Fruit fly (Drosophila melanogaster) whole organism, prepupa: ENCODE results near the gene CG12096.

ENCODE experiments used
- Blimp-1 ChIP-seq: fragments of 200-800 bp; sonication (Bioruptor generic); optimal IDR thresholded peaks from 3 replicates; lab custom pipeline; 2017; ENCODE audit warnings: missing biosample characterization, missing genetic modification characterization, mild to moderate bottlenecking, moderate library complexity, missing genetic modification reagents
- CG10669 ChIP-seq: fragments of 200-800 bp; sonication (Bioruptor generic); optimal IDR thresholded peaks from 3 replicates; lab custom pipeline; 2018; ENCODE audit warnings: missing biosample characterization, mild to moderate bottlenecking, missing genetic modification characterization, moderate library complexity
- CG11294 ChIP-seq: fragments of 200-800 bp; sonication (Bioruptor generic); IDR thresholded peaks from 2 replicates; pipeline ENCODE4 v1.3.6; 2022; ENCODE audit warnings: missing biosample characterization, missing genetic modification characterization
- CG11902 ChIP-seq: fragments of 200-800 bp; sonication (Bioruptor generic); optimal IDR thresholded peaks from 3 replicates; lab custom pipeline; 2016; ENCODE audit warnings: missing biosample characterization, missing genetic modification characterization
- CG15336 ChIP-seq: fragments of 200-800 bp; sonication (Bioruptor generic); IDR thresholded peaks from 2 replicates; pipeline ENCODE4 v1.3.6; 2022; ENCODE audit warnings: missing biosample characterization, missing genetic modification characterization
- CG16779 ChIP-seq: fragments of 200-800 bp; sonication (Bioruptor generic); optimal IDR thresholded peaks from 3 replicates; lab custom pipeline; 2017; ENCODE audit warnings: missing biosample characterization, mild to moderate bottlenecking, missing genetic modification characterization
- CG3032 ChIP-seq: fragments of 200-800 bp; optimal IDR thresholded peaks from 2 replicates; lab custom pipeline; 2019; ENCODE audit warnings: missing biosample characterization, mild to moderate bottlenecking, missing genetic modification characterization, moderate library complexity
- CG31627 ChIP-seq: fragments of 200-800 bp; sonication (Bioruptor generic); optimal IDR thresholded peaks from 3 replicates; lab custom pipeline; 2016; ENCODE audit warnings: missing biosample characterization, missing genetic modification characterization
- CG34406 ChIP-seq: fragments of 200-800 bp; sonication (Bioruptor generic); optimal IDR thresholded peaks from 3 replicates; lab custom pipeline; 2016; ENCODE audit warnings: missing biosample characterization, missing genetic modification characterization
- CG3919 ChIP-seq: fragments of 200-800 bp; sonication (Bioruptor generic); optimal IDR thresholded peaks from 3 replicates; lab custom pipeline; 2016; ENCODE audit warnings: missing biosample characterization, missing genetic modification characterization
- CG6163 ChIP-seq: fragments of 200-800 bp; sonication (Bioruptor generic); IDR thresholded peaks from 3 replicates; pipeline ENCODE4 v1.3.6; 2022; ENCODE audit warnings: missing biosample characterization, missing genetic modification characterization
- CG6276 ChIP-seq: fragments of 200-800 bp; sonication (Bioruptor generic); optimal IDR thresholded peaks from 2 replicates; lab custom pipeline; 2017; ENCODE audit warnings: missing biosample characterization, mild to moderate bottlenecking, missing genetic modification characterization
- CG6808 ChIP-seq: fragments of 200-800 bp; sonication (Bioruptor generic); optimal IDR thresholded peaks from 3 replicates; lab custom pipeline; 2017; ENCODE audit warnings: missing biosample characterization, missing genetic modification characterization, mild to moderate bottlenecking, moderate library complexity, missing genetic modification reagents
- CG6854 ChIP-seq: fragments of 200-800 bp; sonication (Bioruptor generic); optimal IDR thresholded peaks from 2 replicates; lab custom pipeline; 2017; ENCODE audit warnings: missing biosample characterization, mild to moderate bottlenecking, missing genetic modification characterization
- CG7368 ChIP-seq: fragments of 200-800 bp; sonication (Bioruptor generic); optimal IDR thresholded peaks from 3 replicates; lab custom pipeline; 2016; ENCODE audit warnings: missing biosample characterization, missing genetic modification characterization
- CG8119 ChIP-seq: fragments of 200-800 bp; sonication (Bioruptor generic); IDR thresholded peaks from 3 replicates; pipeline ENCODE4 v1.3.6; 2022; ENCODE audit warnings: missing biosample characterization, missing genetic modification characterization
- CG8632 ChIP-seq: fragments of 200-800 bp; sonication (Bioruptor generic); optimal IDR thresholded peaks from 3 replicates; lab custom pipeline; 2016; ENCODE audit warnings: missing biosample characterization, missing genetic modification characterization
- CG9139 ChIP-seq: fragments of 200-800 bp; sonication (Bioruptor generic); optimal IDR thresholded peaks from 3 replicates; lab custom pipeline; 2017; ENCODE audit warnings: missing biosample characterization, mild to moderate bottlenecking, missing genetic modification characterization
- Eip75B ChIP-seq: fragments of 200-800 bp; sonication (Bioruptor generic); optimal IDR thresholded peaks from 3 replicates; lab custom pipeline; 2016; ENCODE audit warnings: missing biosample characterization, missing genetic modification characterization
- Eip78C ChIP-seq: fragments of 200-800 bp; sonication (Bioruptor generic); peaks from one replicate; lab custom pipeline; 2016; ENCODE audit warnings: missing biosample characterization, missing genetic modification characterization
- Eip93F ChIP-seq: fragments of 200-800 bp; sonication (Bioruptor generic); optimal IDR thresholded peaks from 2 replicates; lab custom pipeline; 2016; ENCODE audit warnings: missing biosample characterization, mild to moderate bottlenecking, missing genetic modification characterization
- Ets21C ChIP-seq: fragments of 200-800 bp; sonication (Bioruptor generic); optimal IDR thresholded peaks from 3 replicates; lab custom pipeline; 2016; ENCODE audit warnings: missing biosample characterization, missing genetic modification characterization
- Hr39 ChIP-seq: fragments of 200-800 bp; sonication (Bioruptor generic); optimal IDR thresholded peaks from 2 replicates; lab custom pipeline; 2016; ENCODE audit warnings: missing biosample characterization, missing genetic modification characterization
- Hr4 ChIP-seq: fragments of 200-800 bp; sonication (Bioruptor generic); optimal IDR thresholded peaks from 3 replicates; lab custom pipeline; 2016; ENCODE audit warnings: missing biosample characterization, missing genetic modification characterization
- Met ChIP-seq: fragments of 200-800 bp; sonication (Bioruptor generic); optimal IDR thresholded peaks from 3 replicates; lab custom pipeline; 2016; ENCODE audit warnings: missing biosample characterization, missing genetic modification characterization
- OdsH ChIP-seq: fragments of 200-800 bp; sonication (Bioruptor generic); optimal IDR thresholded peaks from 3 replicates; lab custom pipeline; 2016; ENCODE audit warnings: missing biosample characterization, missing genetic modification characterization
- Smox ChIP-seq: fragments of 200-800 bp; sonication (Bioruptor generic); optimal IDR thresholded peaks from 3 replicates; lab custom pipeline; 2016; ENCODE audit warnings: missing biosample characterization, missing genetic modification characterization
- Sox102F ChIP-seq: fragments of 200-800 bp; sonication (Bioruptor generic); optimal IDR thresholded peaks from 2 replicates; lab custom pipeline; 2016; ENCODE audit warnings: missing biosample characterization, mild to moderate bottlenecking, missing genetic modification characterization
- Sox14 ChIP-seq: fragments of 200-800 bp; sonication (Bioruptor generic); optimal IDR thresholded peaks from 3 replicates; lab custom pipeline; 2016; ENCODE audit warnings: missing biosample characterization, missing genetic modification characterization
- Sox15 ChIP-seq: fragments of 200-800 bp; sonication (Bioruptor generic); optimal IDR thresholded peaks from 3 replicates; lab custom pipeline; 2016; ENCODE audit warnings: missing biosample characterization, missing genetic modification characterization
- achi ChIP-seq: fragments of 200-800 bp; sonication (Bioruptor generic); optimal IDR thresholded peaks from 3 replicates; lab custom pipeline; 2016; ENCODE audit warnings: missing biosample characterization, missing genetic modification characterization
- cyc ChIP-seq: fragments of 200-800 bp; sonication (Bioruptor generic); optimal IDR thresholded peaks from 3 replicates; lab custom pipeline; 2016; ENCODE audit warnings: missing biosample characterization, missing genetic modification characterization
- dsx ChIP-seq: fragments of 200-800 bp; optimal IDR thresholded peaks from 3 replicates; lab custom pipeline; 2019; ENCODE audit warnings: missing biosample characterization, mild to moderate bottlenecking, missing genetic modification characterization, moderate library complexity; ENCODE audit not compliant: poor library complexity, severe bottlenecking
- eg ChIP-seq: fragments of 200-800 bp; sonication (Bioruptor generic); IDR thresholded peaks from 3 replicates; pipeline ENCODE4 v1.3.6; 2022; ENCODE audit warnings: missing biosample characterization, missing genetic modification characterization
- fd59A ChIP-seq: fragments of 200-800 bp; sonication (Bioruptor generic); optimal IDR thresholded peaks from 2 replicates; lab custom pipeline; 2017; ENCODE audit warnings: missing biosample characterization, mild to moderate bottlenecking, missing genetic modification characterization, missing genetic modification reagents
- fd85E ChIP-seq: fragments of 200-800 bp; sonication (Bioruptor generic); optimal IDR thresholded peaks from 3 replicates; lab custom pipeline; 2016; ENCODE audit warnings: missing biosample characterization, missing genetic modification characterization
- fkh ChIP-seq: fragments of 200-800 bp; sonication (Bioruptor generic); optimal IDR thresholded peaks from 3 replicates; lab custom pipeline; 2017; ENCODE audit warnings: missing biosample characterization, mild to moderate bottlenecking, missing genetic modification characterization, moderate library complexity
- lz ChIP-seq: fragments of 200-800 bp; sonication (Bioruptor generic); optimal IDR thresholded peaks from 3 replicates; lab custom pipeline; 2016; ENCODE audit warnings: missing biosample characterization, missing genetic modification characterization
- net ChIP-seq: fragments of 200-800 bp; sonication (Bioruptor generic); optimal IDR thresholded peaks from 3 replicates; lab custom pipeline; 2016; ENCODE audit warnings: missing biosample characterization, missing genetic modification characterization
- salr ChIP-seq, 2 experiments: fragments of 200-800 bp; sonication (Bioruptor generic); optimal IDR thresholded peaks; 3 replicates each; lab custom pipeline; 2016 to 2018; ENCODE audit warnings: missing biosample characterization in 2 of 2, missing genetic modification characterization in 2 of 2, mild to moderate bottlenecking in 1 of 2
- spab ChIP-seq: fragments of 200-800 bp; sonication (Bioruptor generic); optimal IDR thresholded peaks from 2 replicates; lab custom pipeline; 2017; ENCODE audit warnings: missing biosample characterization, mild to moderate bottlenecking, missing genetic modification characterization, missing genetic modification reagents
- ss ChIP-seq, 2 experiments: fragments of 200-800 bp; sonication (Bioruptor generic); optimal IDR thresholded peaks; 2 replicates in 1 of 2; 3 replicates in 1 of 2; lab custom pipeline; 2017 to 2018; ENCODE audit warnings: mild to moderate bottlenecking in 2 of 2, missing biosample characterization in 2 of 2, missing genetic modification characterization in 2 of 2, moderate library complexity in 1 of 2
- svp ChIP-seq: fragments of 200-800 bp; sonication (Bioruptor generic); peaks from one replicate; lab custom pipeline; 2016; ENCODE audit warnings: missing biosample characterization, missing genetic modification characterization
- topi ChIP-seq: fragments of 200-800 bp; sonication (Bioruptor generic); optimal IDR thresholded peaks from 3 replicates; lab custom pipeline; 2016; ENCODE audit warnings: missing biosample characterization, missing genetic modification characterization
- vri ChIP-seq: fragments of 200-800 bp; sonication (Bioruptor generic); optimal IDR thresholded peaks from 3 replicates; lab custom pipeline; 2016; ENCODE audit warnings: missing biosample characterization, mild to moderate bottlenecking, missing genetic modification characterization

The CG12096 gene

dm6 chrX:13131063-13131773 lies 28.2 kb upstream of the CG12096 start (continued):
- TF ChIP-seq Smox (GFP tag; lab: Kevin White, UChicago), result peak; percentile 98
- TF ChIP-seq CG6854 (GFP tag; lab: Kevin White, UChicago), result peak; percentile 97
- peak; percentile 95 for TF ChIP-seq Eip93F
- peak; percentile 99 for TF ChIP-seq Hr39 (GFP tag; lab: Kevin White, UChicago)
- TF ChIP-seq cyc (GFP tag; lab: Kevin White, UChicago), result peak; percentile 99
- peak; percentile 99 for TF ChIP-seq CG8119
- TF ChIP-seq CG10669 (GFP tag; lab: Kevin White, UChicago), result peak; percentile 90
- TF ChIP-seq Ets21C (GFP tag; lab: Kevin White, UChicago), result peak; percentile 98
- TF ChIP-seq Blimp-1, result peak; percentile 94
- TF ChIP-seq vri (GFP tag; lab: Kevin White, UChicago), result peak; percentile 98
- TF ChIP-seq CG6163 (GFP tag; lab: Robert Waterston, UW), result peak; percentile 99
- peak; percentile 99 for TF ChIP-seq svp (GFP tag; lab: Kevin White, UChicago)
- TF ChIP-seq CG11294 (GFP tag; lab: Robert Waterston, UW), result peak; percentile 99
- peak; percentile 97 for TF ChIP-seq achi (GFP tag; lab: Kevin White, UChicago)
- peak; percentile 96 for TF ChIP-seq Sox15 (GFP tag; lab: Kevin White, UChicago)
- peak; percentile 98 for TF ChIP-seq topi (GFP tag; lab: Kevin White, UChicago)
- peak; percentile 80 to 88 for TF ChIP-seq ss (GFP tag; optimal IDR thresholded peaks at IDR 0.05; lab: Kevin White, UChicago)
- TF ChIP-seq CG9139, result peak; percentile 76
- peak; percentile 97 for TF ChIP-seq fkh (GFP tag; lab: Kevin White, UChicago)
- peak; percentile 99 for TF ChIP-seq lz (GFP tag; lab: Kevin White, UChicago)
- TF ChIP-seq, all 60 proteins: peak for 60

DNA sequence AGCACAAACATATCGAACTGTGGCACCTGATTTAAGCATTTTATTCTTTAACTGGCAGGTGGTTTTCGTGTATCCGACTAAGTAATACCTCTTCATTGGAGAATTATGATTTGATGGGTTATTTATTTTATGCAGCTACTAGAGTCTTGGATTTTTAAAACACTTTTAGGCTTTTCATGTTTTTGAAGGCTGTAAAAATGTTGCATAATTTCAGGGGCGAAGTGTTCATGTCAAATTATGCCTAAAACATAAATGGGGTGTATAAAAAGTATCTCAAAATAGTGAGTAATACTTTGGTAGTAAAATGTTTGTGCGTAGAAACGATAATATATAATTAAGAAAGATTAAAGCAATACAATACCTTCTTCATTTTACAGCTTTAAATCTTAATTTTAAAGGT lies 24.6 kb upstream of the CG12096 start:
- TF ChIP-seq CG3919 (GFP tag; lab: Kevin White, UChicago) (no peak), net (GFP tag; lab: Kevin White, UChicago) (no peak), Ets21C (GFP tag; lab: Kevin White, UChicago) (no peak), CG31627 (no peak), CG34406 (GFP tag; lab: Kevin White, UChicago) (no peak), CG8632 (GFP tag; lab: Kevin White, UChicago) (no peak), CG15336 (GFP tag; lab: Robert Waterston, UW) (no peak), Met (GFP tag; lab: Kevin White, UChicago) (no peak), Hr4 (GFP tag; lab: Kevin White, UChicago) (no peak), Sox102F (GFP tag; lab: Kevin White, UChicago) (no peak), CG6854 (GFP tag; lab: Kevin White, UChicago) (no peak), Sox14 (GFP tag; lab: Kevin White, UChicago) (no peak), Eip75B (GFP tag; lab: Kevin White, UChicago) (no peak), fkh (GFP tag; lab: Kevin White, UChicago) (no peak), ss (GFP tag; optimal IDR thresholded peaks at IDR 0.05; lab: Kevin White, UChicago) (no peak)

DNA sequence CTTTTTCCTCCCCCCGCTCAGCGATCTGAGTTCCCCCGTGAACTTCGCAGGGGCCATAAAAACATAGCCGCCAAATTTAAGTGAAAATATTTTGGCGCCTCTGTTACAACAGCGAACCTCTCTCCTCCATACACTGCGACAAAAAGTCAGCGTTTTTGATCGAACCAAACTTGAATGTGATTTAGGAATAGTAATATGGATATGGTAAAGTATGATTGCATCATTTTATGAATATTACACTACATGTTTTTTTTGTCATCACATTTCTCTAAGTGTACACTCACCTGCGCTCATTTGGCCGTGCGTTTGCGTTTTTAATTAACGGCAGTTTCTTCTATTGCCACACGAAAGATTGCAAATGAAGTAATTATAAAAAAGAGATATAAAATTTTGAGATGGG lies 23.7 kb upstream of the CG12096 start:
- TF ChIP-seq CG6276 (GFP tag; lab: Kevin White, UChicago) (peak; percentile 67), net (GFP tag; lab: Kevin White, UChicago) (peak; percentile 65), CG6808 (GFP tag; lab: Kevin White, UChicago) (no peak), CG11902 (GFP tag; lab: Kevin White, UChicago) (no peak), OdsH (GFP tag; lab: Kevin White, UChicago) (peak; percentile 66), CG7368 (GFP tag; lab: Kevin White, UChicago) (peak; percentile 61), Sox15 (GFP tag; lab: Kevin White, UChicago) (peak; percentile 35), dsx (GFP tag; lab: Kevin White, UChicago) (no peak), Eip78C (GFP tag; lab: Kevin White, UChicago) (peak; percentile 86), fd85E (GFP tag; lab: Kevin White, UChicago) (no peak), Hr39 (GFP tag; lab: Kevin White, UChicago) (peak; percentile 59), CG3032 (tag; lab: Kevin White, UChicago) (no peak), CG9139 (no peak), spab (GFP tag; lab: Kevin White, UChicago) (no peak), CG10669 (GFP tag; lab: Kevin White, UChicago) (peak; percentile 25), eg (peak; percentile 80), ss (GFP tag; optimal IDR thresholded peaks at IDR 0.05; lab: Kevin White, UChicago) (no peak), lz (GFP tag; lab: Kevin White, UChicago) (peak; percentile 53), CG16779 (no peak), CG3919 (GFP tag; lab: Kevin White, UChicago) (peak; percentile 72), salr (GFP tag; optimal IDR thresholded peaks at IDR 0.05; lab: Kevin White, UChicago) (peak in 1 of 2 experiments; percentile 25), Eip93F (no peak), CG6854 (GFP tag; lab: Kevin White, UChicago) (no peak), CG11294 (GFP tag; lab: Robert Waterston, UW) (no peak), Met (GFP tag; lab: Kevin White, UChicago) (peak; percentile 56), fd59A (GFP tag; lab: Kevin White, UChicago) (no peak)
